Worm (Caenorhabditis elegans) whole organism, L4 larva: ENCODE results near the gene T26A8.3.

Experiments used
- Y105C5A.15 ChIP-seq: fragments of 200-800 bp; sonication (Bioruptor generic); IDR thresholded peaks from 2 replicates; pipeline ENCODE4 v1.3.6; 2022; ENCODE audit warnings: missing genetic modification characterization, missing compliant biosample characterization
- lsy-2 ChIP-seq, 2 experiments: fragments of 150-350 bp in 1 of 2; sonication (generic microtip) in 1 of 2; optimal IDR thresholded peaks; 2 replicates each; lab custom pipeline; 2014 to 2017; ENCODE audit warnings: missing biosample characterization in 2 of 2, missing genetic modification characterization in 2 of 2

ce11 chrIV:8382695-8383094, 43.7 kb downstream of the T26A8.3 start, which contains the start of gene D2096.9:
- TF ChIP-seq Y105C5A.15 (no peak), lsy-2 (tag; optimal IDR thresholded peaks at IDR 0.05; lab: Kevin White, UChicago) (no peak)
